Worm (Caenorhabditis elegans) whole organism, young adult: ENCODE results near the gene F21C10.7.

Source experiments
- B0035.1 ChIP-seq: sonication (generic microtip); optimal IDR thresholded peaks from 2 replicates; lab custom pipeline; 2016; ENCODE audit warnings: missing genetic modification characterization, mild to moderate bottlenecking, missing compliant biosample characterization, missing genotype, missing genetic modification reagents
- B0261.1 ChIP-seq: sonication (generic microtip); optimal IDR thresholded peaks from 2 replicates; lab custom pipeline; 2016; ENCODE audit warnings: mild to moderate bottlenecking, missing genetic modification characterization, moderate library complexity, missing compliant biosample characterization
- F22D6.2 ChIP-seq: sonication (generic microtip); optimal IDR thresholded peaks from 2 replicates; lab custom pipeline; 2016; ENCODE audit warnings: mild to moderate bottlenecking, missing genetic modification characterization, missing compliant biosample characterization
- F49E8.2 ChIP-seq: sonication (generic microtip); optimal IDR thresholded peaks from 3 replicates; lab custom pipeline; 2017; ENCODE audit warnings: missing genetic modification characterization, mild to moderate bottlenecking, missing compliant biosample characterization, antibody characterized with exemption, moderate library complexity; ENCODE audit not compliant: insufficient read depth
- F55B11.4 ChIP-seq: sonication (generic microtip); optimal IDR thresholded peaks from 2 replicates; lab custom pipeline; 2016; ENCODE audit warnings: missing compliant biosample characterization, missing genetic modification characterization, borderline replicate concordance; ENCODE audit not compliant: insufficient read depth
- egl-44 ChIP-seq: fragments of 200-800 bp; sonication (Bioruptor generic); IDR thresholded peaks from 2 replicates; pipeline ENCODE4 v1.3.6; 2022; ENCODE audit warnings: missing genetic modification reagents, missing genetic modification characterization, missing compliant biosample characterization
- fkh-3 ChIP-seq: sonication (generic microtip); optimal IDR thresholded peaks from 2 replicates; lab custom pipeline; 2016; ENCODE audit warnings: mild to moderate bottlenecking, missing genetic modification characterization, missing compliant biosample characterization
- nhr-90 ChIP-seq: sonication (generic microtip); optimal IDR thresholded peaks from 2 replicates; lab custom pipeline; 2016; ENCODE audit warnings: missing genotype, mild to moderate bottlenecking, missing genetic modification characterization, missing compliant biosample characterization
- snpc-1.3 ChIP-seq: sonication (generic microtip); optimal IDR thresholded peaks from 2 replicates; lab custom pipeline; 2017; ENCODE audit warnings: missing genetic modification characterization, mild to moderate bottlenecking, missing compliant biosample characterization, antibody characterized with exemption, moderate library complexity, missing genotype, missing genetic modification reagents; ENCODE audit not compliant: insufficient read depth
- sptf-2 ChIP-seq: fragments of 200-800 bp; sonication (Bioruptor generic); optimal IDR thresholded peaks from 2 replicates; lab custom pipeline; 2018; ENCODE audit warnings: mild to moderate bottlenecking, missing genetic modification characterization, missing compliant biosample characterization
- unc-62 ChIP-seq: fragments of 150-350 bp; optimal IDR thresholded peaks from 2 replicates; lab custom pipeline; 2014; ENCODE audit warnings: missing biosample characterization, missing genetic modification reagents, missing genetic modification characterization
- ztf-26 ChIP-seq: sonication (generic microtip); optimal IDR thresholded peaks from 2 replicates; lab custom pipeline; 2017; ENCODE audit warnings: missing genetic modification characterization, missing compliant biosample characterization

DNA sequence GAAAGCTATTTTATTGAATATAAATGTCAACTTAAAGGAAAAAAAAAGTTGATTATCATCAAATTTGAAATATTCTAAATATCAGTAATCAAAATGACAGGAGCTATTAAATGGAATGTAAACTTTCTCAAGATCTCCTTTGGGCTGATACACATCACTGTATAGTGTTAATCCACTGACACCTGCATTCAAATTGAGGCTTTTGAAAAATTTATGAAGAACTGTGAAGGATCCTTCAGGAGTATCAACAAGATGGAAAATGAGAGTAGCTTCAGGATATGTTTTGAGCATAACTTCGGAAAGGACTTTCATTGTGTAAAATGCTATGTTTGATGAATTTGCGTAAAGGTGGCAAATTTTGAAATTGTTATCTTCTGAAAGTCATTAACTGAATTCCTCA lies 15.4 kb upstream of the F21C10.7 start:
- no peak for TF ChIP-seq unc-62 (GFP tag; lab: Kevin White, UChicago)
- no peak for TF ChIP-seq snpc-1.3
- TF ChIP-seq B0035.1: no peak
- no peak for TF ChIP-seq egl-44 (GFP tag; lab: Robert Waterston, UW)
- TF ChIP-seq sptf-2 (GFP tag; lab: Kevin White, UChicago): no peak
- no peak for TF ChIP-seq B0261.1 (tag; lab: Kevin White, UChicago)
- no peak for TF ChIP-seq F22D6.2 (tag; lab: Kevin White, UChicago)
- no peak for TF ChIP-seq F55B11.4 (tag; lab: Kevin White, UChicago)
- TF ChIP-seq nhr-90 (tag; lab: Kevin White, UChicago): no peak
- TF ChIP-seq F49E8.2: no peak
- no peak for TF ChIP-seq ztf-26 (tag; lab: Kevin White, UChicago)
- no peak for TF ChIP-seq fkh-3 (tag; lab: Kevin White, UChicago)
